Worm (Caenorhabditis elegans) whole organism, young adult: ENCODE measurements around the gene F34H10.4.

Experiments used
- B0336.3 ChIP-seq: fragments of 200-800 bp; sonication (Bioruptor generic); IDR thresholded peaks from 2 replicates; pipeline ENCODE4 v1.3.6; 2022; ENCODE audit warnings: missing genetic modification characterization, missing compliant biosample characterization
- F10E7.11 ChIP-seq: sonication (generic microtip); optimal IDR thresholded peaks from 2 replicates; lab custom pipeline; 2017; ENCODE audit warnings: mild to moderate bottlenecking, missing genetic modification characterization, moderate library complexity, missing compliant biosample characterization
- F33H1.4 ChIP-seq: fragments of 200-800 bp; sonication (Bioruptor generic); IDR thresholded peaks from 2 replicates; pipeline ENCODE4 v1.3.6; 2022; ENCODE audit warnings: missing genetic modification reagents, missing genetic modification characterization, missing compliant biosample characterization
- F37B4.10 ChIP-seq: fragments of 200-800 bp; sonication (Bioruptor generic); IDR thresholded peaks from 2 replicates; pipeline ENCODE4 v1.3.6; 2022; ENCODE audit warnings: missing genetic modification characterization, missing compliant biosample characterization
- F49E8.2 ChIP-seq: sonication (generic microtip); optimal IDR thresholded peaks from 3 replicates; lab custom pipeline; 2017; ENCODE audit warnings: missing genetic modification characterization, mild to moderate bottlenecking, missing compliant biosample characterization, antibody characterized with exemption, moderate library complexity; ENCODE audit not compliant: insufficient read depth
- F52B5.7 ChIP-seq: sonication (generic microtip); optimal IDR thresholded peaks from 2 replicates; lab custom pipeline; 2016; ENCODE audit warnings: mild to moderate bottlenecking, missing genetic modification characterization, missing compliant biosample characterization
- F57C9.4 ChIP-seq: sonication (generic microtip); optimal IDR thresholded peaks from 2 replicates; lab custom pipeline; 2017; ENCODE audit warnings: mild to moderate bottlenecking, missing genetic modification characterization, missing compliant biosample characterization
- Y67H2A.10 ChIP-seq: fragments of 200-800 bp; sonication (Bioruptor generic); conservative IDR thresholded peaks from 2 replicates; pipeline ENCODE4 v1.3.6; 2022; ENCODE audit warnings: missing genetic modification reagents, missing genetic modification characterization, missing compliant biosample characterization
- Y79H2A.3 ChIP-seq: fragments of 200-800 bp; sonication (Bioruptor generic); conservative IDR thresholded peaks from 2 replicates; pipeline ENCODE4 v1.3.6; 2022; ENCODE audit warnings: missing genetic modification reagents, missing genetic modification characterization, missing compliant biosample characterization
- ama-1 ChIP-seq, 3 experiments: fragments of 150-350 bp in 1 of 3; sonication (generic microtip) in 2 of 3; optimal IDR thresholded peaks; 2 replicates each; lab custom pipeline; 2014 to 2018; ENCODE audit warnings: missing biosample characterization in 2 of 3, missing genetic modification characterization in 2 of 3, missing genetic modification reagents in 2 of 3
- attf-6 ChIP-seq: fragments of 200-800 bp; sonication (Bioruptor generic); IDR thresholded peaks from 2 replicates; pipeline ENCODE4 v1.3.6; 2022; ENCODE audit warnings: missing genetic modification reagents, missing genetic modification characterization, missing compliant biosample characterization
- egrh-3 ChIP-seq: fragments of 200-800 bp; sonication (Bioruptor generic); IDR thresholded peaks from 2 replicates; pipeline ENCODE4 v1.3.6; 2022; ENCODE audit warnings: missing genetic modification reagents, missing genetic modification characterization, missing compliant biosample characterization
- hlh-12 ChIP-seq: sonication (generic microtip); optimal IDR thresholded peaks from 2 replicates; lab custom pipeline; 2016; ENCODE audit warnings: missing genetic modification characterization, missing compliant biosample characterization
- hsf-1 ChIP-seq: fragments of 200-800 bp; sonication (Bioruptor generic); IDR thresholded peaks from 2 replicates; pipeline ENCODE4 v1.3.6; 2022; ENCODE audit warnings: missing genetic modification reagents, missing genetic modification characterization, missing compliant biosample characterization
- lag-1 ChIP-seq: fragments of 200-800 bp; sonication (Bioruptor generic); IDR thresholded peaks from 2 replicates; pipeline ENCODE4 v1.3.6; 2022; ENCODE audit warnings: missing genetic modification reagents, missing genetic modification characterization, missing compliant biosample characterization
- let-526 ChIP-seq: fragments of 200-800 bp; sonication (Bioruptor generic); IDR thresholded peaks from 2 replicates; pipeline ENCODE4 v1.3.6; 2022; ENCODE audit warnings: missing genetic modification reagents, missing genetic modification characterization, missing compliant biosample characterization
- lin-26 ChIP-seq: fragments of 200-800 bp; sonication (Bioruptor generic); IDR thresholded peaks from 2 replicates; pipeline ENCODE4 v1.3.6; 2022; ENCODE audit warnings: missing genetic modification reagents, missing genetic modification characterization, missing compliant biosample characterization
- lin-40 ChIP-seq: sonication (generic microtip); optimal IDR thresholded peaks from 2 replicates; lab custom pipeline; 2016; ENCODE audit warnings: missing genetic modification characterization, mild to moderate bottlenecking, missing compliant biosample characterization, missing genotype, missing genetic modification reagents
- lin-54 ChIP-seq: fragments of 200-800 bp; sonication (Bioruptor generic); optimal IDR thresholded peaks from 2 replicates; lab custom pipeline; 2018; ENCODE audit warnings: mild to moderate bottlenecking, missing genetic modification characterization, missing compliant biosample characterization
- lsy-27 ChIP-seq: sonication (generic microtip); optimal IDR thresholded peaks from 2 replicates; lab custom pipeline; 2017; ENCODE audit warnings: missing genetic modification characterization, mild to moderate bottlenecking, missing compliant biosample characterization, antibody characterized with exemption, missing genotype, borderline replicate concordance; ENCODE audit not compliant: insufficient read depth
- madf-10 ChIP-seq: sonication (generic microtip); optimal IDR thresholded peaks from 2 replicates; lab custom pipeline; 2016; ENCODE audit warnings: mild to moderate bottlenecking, missing genetic modification characterization, missing compliant biosample characterization
- madf-6 ChIP-seq: fragments of 200-800 bp; sonication (Bioruptor generic); IDR thresholded peaks from 2 replicates; pipeline ENCODE4 v1.3.6; 2022; ENCODE audit warnings: missing genetic modification reagents, missing genetic modification characterization, missing compliant biosample characterization
- mcd-1 ChIP-seq: fragments of 200-800 bp; sonication (Bioruptor generic); IDR thresholded peaks from 2 replicates; pipeline ENCODE4 v1.3.6; 2022; ENCODE audit warnings: missing genetic modification reagents, missing genetic modification characterization, missing compliant biosample characterization
- mxl-1 ChIP-seq: sonication (generic microtip); optimal IDR thresholded peaks from 2 replicates; lab custom pipeline; 2016; ENCODE audit warnings: missing genetic modification characterization, missing compliant biosample characterization
- nfyb-1 ChIP-seq: fragments of 200-800 bp; sonication (Bioruptor generic); IDR thresholded peaks from 2 replicates; pipeline ENCODE4 v1.3.6; 2022; ENCODE audit warnings: missing genetic modification reagents, missing genetic modification characterization, missing compliant biosample characterization
- nhr-80 ChIP-seq: sonication (generic microtip); optimal IDR thresholded peaks from 2 replicates; lab custom pipeline; 2016; ENCODE audit warnings: missing genetic modification characterization, missing compliant biosample characterization
- rec-8 ChIP-seq, 2 experiments: sonication (generic microtip); optimal IDR thresholded peaks; 2 replicates each; lab custom pipeline; 2016; ENCODE audit warnings: mild to moderate bottlenecking in 2 of 2, missing genetic modification characterization in 2 of 2, missing genetic modification reagents in 2 of 2, missing genotype in 2 of 2, missing biosample characterization in 1 of 2, missing compliant biosample characterization in 1 of 2, moderate library complexity in 1 of 2
- rpc-1 ChIP-seq, 2 experiments: fragments of 150-350 bp in 1 of 2; sonication (generic microtip) in 1 of 2; optimal IDR thresholded peaks; 2 replicates each; lab custom pipeline; 2014 to 2018; ENCODE audit warnings: missing biosample characterization in 1 of 2, missing genetic modification characterization in 1 of 2, missing genetic modification reagents in 1 of 2, missing genotype in 1 of 2
- snpc-1.1 ChIP-seq: sonication (generic microtip); optimal IDR thresholded peaks from 2 replicates; lab custom pipeline; 2017; ENCODE audit warnings: missing genetic modification characterization, mild to moderate bottlenecking, missing compliant biosample characterization, antibody characterized with exemption, moderate library complexity, missing genotype, missing genetic modification reagents; ENCODE audit not compliant: insufficient read depth
- snpc-1.3 ChIP-seq: sonication (generic microtip); optimal IDR thresholded peaks from 2 replicates; lab custom pipeline; 2017; ENCODE audit warnings: missing genetic modification characterization, mild to moderate bottlenecking, missing compliant biosample characterization, antibody characterized with exemption, moderate library complexity, missing genotype, missing genetic modification reagents; ENCODE audit not compliant: insufficient read depth
- somi-1 ChIP-seq: fragments of 200-800 bp; sonication (Bioruptor generic); optimal IDR thresholded peaks from 2 replicates; lab custom pipeline; 2018; ENCODE audit warnings: mild to moderate bottlenecking, missing genetic modification characterization, missing compliant biosample characterization
- unc-130 ChIP-seq: sonication (generic microtip); optimal IDR thresholded peaks from 2 replicates; lab custom pipeline; 2016; ENCODE audit warnings: missing genetic modification reagents, missing genetic modification characterization, missing compliant biosample characterization
- zfh-2 ChIP-seq: fragments of 200-800 bp; sonication (Bioruptor generic); conservative IDR thresholded peaks from 2 replicates; pipeline ENCODE4 v1.3.6; 2022; ENCODE audit warnings: missing genetic modification reagents, missing genetic modification characterization, missing compliant biosample characterization
- ztf-6 ChIP-seq: fragments of 200-800 bp; sonication (Bioruptor generic); IDR thresholded peaks from 2 replicates; pipeline ENCODE4 v1.3.6; 2022; ENCODE audit warnings: missing genetic modification reagents, missing genetic modification characterization, missing compliant biosample characterization

Gene F34H10.4

ce11 chrX:9648098-9648574, at the start of gene F34H10.4:
Gene F34H10.4 (plus strand): TSS chrX:9648524.
- TF ChIP-seq mxl-1 (tag; lab: Kevin White, UChicago): no peak
- TF ChIP-seq rpc-1 (optimal IDR thresholded peaks at IDR 0.05; lab: Kevin White, UChicago): no peak
- no peak for TF ChIP-seq rpc-1 (tag; optimal IDR thresholded peaks at IDR 0.05; lab: Kevin White, UChicago)
- no peak for TF ChIP-seq F49E8.2 (tag; lab: Kevin White, UChicago)
- no peak for TF ChIP-seq attf-6
- TF ChIP-seq snpc-1.1: no peak
- TF ChIP-seq lsy-27 (tag; lab: Kevin White, UChicago): no peak
- no peak for TF ChIP-seq hsf-1
- TF ChIP-seq F33H1.4 (GFP tag; lab: Robert Waterston, UW): no peak
- TF ChIP-seq madf-10: no peak
- no peak for TF ChIP-seq zfh-2
- no peak for TF ChIP-seq unc-130

DNA sequence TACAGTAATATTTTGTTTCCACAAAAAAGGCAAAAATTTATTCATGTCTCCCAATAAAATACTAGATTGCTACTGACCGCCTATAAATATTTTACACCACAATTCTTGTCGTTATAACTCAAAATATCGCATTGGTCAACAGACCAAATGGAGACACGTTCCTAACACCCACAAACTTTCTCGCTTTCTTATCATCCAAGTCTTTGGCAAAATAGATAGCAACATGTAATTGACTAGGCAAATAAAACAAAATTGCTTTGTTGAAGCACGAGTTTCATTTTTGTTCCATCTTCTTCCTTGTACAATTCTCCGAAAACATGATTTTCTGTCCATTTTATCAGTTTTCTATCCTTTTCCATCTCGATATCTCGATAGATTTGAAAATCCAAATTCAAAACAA, 45.7 kb upstream of the F34H10.4 start:
- peak; percentile 54 for TF ChIP-seq nhr-80 (tag; lab: Kevin White, UChicago)
- TF ChIP-seq rec-8 (tag; optimal IDR thresholded peaks at IDR 0.05; lab: Kevin White, UChicago): no peak

DNA sequence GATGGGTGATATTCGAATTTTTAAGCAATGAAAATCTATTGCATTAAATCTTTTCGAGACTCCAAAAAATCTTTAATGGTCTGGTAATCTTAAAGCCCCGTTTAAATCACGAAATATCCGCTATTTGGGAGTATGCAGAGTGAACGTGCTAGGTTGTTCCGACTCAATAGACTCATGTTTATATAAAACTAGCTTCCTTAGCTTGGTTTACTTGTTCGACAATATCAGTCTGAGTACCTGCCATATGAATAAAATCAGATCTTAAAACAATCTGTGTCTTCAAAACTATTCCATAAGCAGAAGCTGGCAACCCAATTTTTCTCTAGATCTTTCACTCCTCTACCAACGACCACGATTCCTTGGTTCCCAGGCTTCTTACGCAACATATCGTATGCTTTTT, 45.1 kb upstream of the F34H10.4 start:
- TF ChIP-seq nfyb-1 (no peak), F37B4.10 (no peak), Y79H2A.3 (GFP tag; lab: Robert Waterston, UW) (no peak), let-526 (GFP tag; lab: Robert Waterston, UW) (no peak), F57C9.4 (no peak), ama-1 (optimal IDR thresholded peaks at IDR 0.05; lab: Kevin White, UChicago) (no peak), ama-1 (GFP tag; optimal IDR thresholded peaks at IDR 0.05; lab: Kevin White, UChicago) (no peak), lag-1 (GFP tag; lab: Robert Waterston, UW) (no peak), hlh-12 (no peak), F10E7.11 (tag; lab: Kevin White, UChicago) (no peak)

- TF ChIP-seq Y67H2A.10 (GFP tag; lab: Robert Waterston, UW) (no peak), lin-26 (GFP tag; lab: Robert Waterston, UW) (no peak), mcd-1 (GFP tag; lab: Robert Waterston, UW) (no peak), somi-1 (GFP tag; lab: Kevin White, UChicago) (peak; percentile 22), ztf-6 (no peak)
These were observed 40.2 kb upstream of the F34H10.4 start for ce11 chrX:9608127-9608526.

- TF ChIP-seq F52B5.7 (tag; lab: Kevin White, UChicago) (no peak), madf-6 (GFP tag; lab: Robert Waterston, UW) (no peak), lin-54 (GFP tag; lab: Kevin White, UChicago) (no peak), snpc-1.3 (tag; lab: Kevin White, UChicago) (no peak), egrh-3 (no peak), lin-40 (tag; lab: Kevin White, UChicago) (no peak), B0336.3 (GFP tag; lab: Robert Waterston, UW) (no peak)
These were observed 38.2 kb upstream of the F34H10.4 start, which contains the start of gene C11E4.6 for ce11 chrX:9610040-9610613. Gene C11E4.6 (plus strand): TSS chrX:9610563.
